Fruit fly (Drosophila melanogaster): Measurements from ENCODE around the gene CG17919.

DNA sequence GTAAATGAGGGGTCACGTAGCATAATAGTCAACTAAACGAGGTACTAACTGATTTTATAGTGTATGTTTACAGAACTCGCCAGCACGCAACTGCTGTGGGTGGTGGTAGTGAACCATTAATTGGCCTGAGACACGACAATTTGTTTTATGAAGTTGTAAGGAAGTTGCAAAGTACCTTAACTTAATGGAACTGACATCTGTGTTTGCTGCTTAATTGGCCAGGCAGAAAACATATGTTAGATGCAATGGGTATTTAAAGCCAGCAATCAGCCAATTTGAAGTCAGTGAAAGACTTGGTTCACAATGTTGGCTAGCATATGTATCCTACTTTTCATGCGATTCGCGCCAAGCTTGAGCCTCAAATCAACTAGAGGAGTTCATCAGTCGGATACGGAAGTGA, 2.2 kb upstream of the CG17919 start, which contains the start of gene CG17917:
- TF ChIP-seq CkIIα-i1 (GFP tag; IDR thresholded peaks at IDR 0.05), result no peak
- no peak for TF ChIP-seq eve (GFP tag; optimal IDR thresholded peaks at IDR 0.05)
- no peak for TF ChIP-seq Asciz (GFP tag; optimal IDR thresholded peaks at IDR 0.05)
- no peak for TF ChIP-seq da (GFP tag; optimal IDR thresholded peaks at IDR 0.05)
- no peak for TF ChIP-seq Bdp1 (GFP tag; optimal IDR thresholded peaks at IDR 0.05)

Data from whole organism, embryonic.